Worm (Caenorhabditis elegans): ENCODE data around the gene chil-9.

DNA sequence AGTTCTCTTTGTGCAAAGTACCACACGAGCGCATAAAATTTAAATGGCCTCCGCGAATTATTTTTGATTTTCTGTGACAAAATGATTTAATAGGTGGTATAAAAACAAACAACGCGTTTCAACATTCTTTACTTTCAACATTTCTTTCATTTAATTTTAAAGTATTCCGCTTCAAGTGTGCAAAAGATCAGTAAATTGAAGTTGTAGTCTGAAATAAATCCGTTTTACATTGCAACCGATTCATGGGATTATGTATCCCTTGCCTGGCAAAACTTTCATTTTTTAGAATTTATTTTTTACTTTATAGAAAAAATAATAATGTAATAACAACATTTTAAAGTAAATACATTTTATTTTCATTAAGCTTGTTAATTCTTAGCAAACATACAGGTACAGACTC is 49.3 kb upstream of the chil-9 start, which contains the start of gene F26C11.1:
- TF ChIP-seq B0310.2 (tag; optimal IDR thresholded peaks at IDR 0.05) = no peak
- TF ChIP-seq flt-1 (GFP tag; IDR thresholded peaks at IDR 0.05) = no peak
- TF ChIP-seq tbx-11 (GFP tag; IDR thresholded peaks at IDR 0.05) = no peak
- TF ChIP-seq ama-1 (optimal IDR thresholded peaks at IDR 0.05) = no peak
- no peak for TF ChIP-seq aly-1 (tag; optimal IDR thresholded peaks at IDR 0.05)
- TF ChIP-seq tra-4 (tag; optimal IDR thresholded peaks at IDR 0.05) = no peak
- no peak for TF ChIP-seq ceh-36 (tag; optimal IDR thresholded peaks at IDR 0.05)
- TF ChIP-seq F13C5.2 (tag; optimal IDR thresholded peaks at IDR 0.05) = no peak
- no peak for TF ChIP-seq hmg-4 (GFP tag; optimal IDR thresholded peaks at IDR 0.05)
- TF ChIP-seq sea-1 (GFP tag; conservative IDR thresholded peaks at IDR 0.05) = no peak

Measured in whole organism, early embryonic.